Worm (Caenorhabditis elegans) whole organism, L4 larva: ENCODE results near the gene amt-3.

ENCODE experiments used
- T20F7.1 ChIP-seq: fragments of 200-800 bp; sonication (Bioruptor generic); optimal IDR thresholded peaks from 2 replicates; lab custom pipeline; 2018; ENCODE audit warnings: mild to moderate bottlenecking, missing genetic modification characterization, missing compliant biosample characterization
- Y105C5A.15 ChIP-seq: fragments of 200-800 bp; sonication (Bioruptor generic); IDR thresholded peaks from 2 replicates; pipeline ENCODE4 v1.3.6; 2022; ENCODE audit warnings: missing genetic modification characterization, missing compliant biosample characterization
- Y48G9A.11 ChIP-seq: fragments of 200-800 bp; sonication (Bioruptor generic); IDR thresholded peaks from 2 replicates; pipeline ENCODE4 v1.3.6; 2022; ENCODE audit warnings: missing genetic modification reagents, missing genetic modification characterization, missing compliant biosample characterization
- ceh-20 ChIP-seq: fragments of 200-800 bp; sonication (Bioruptor generic); IDR thresholded peaks from 2 replicates; pipeline ENCODE4 v1.3.6; 2022; ENCODE audit warnings: missing genetic modification reagents, missing genetic modification characterization, missing compliant biosample characterization
- ceh-44 ChIP-seq: fragments of 200-800 bp; sonication (Bioruptor generic); IDR thresholded peaks from 2 replicates; pipeline ENCODE4 v1.3.6; 2022; ENCODE audit warnings: missing genetic modification reagents, missing genetic modification characterization, missing compliant biosample characterization
- daf-16 ChIP-seq, 3 experiments: sonication (generic microtip); optimal IDR thresholded peaks; 2 replicates each; lab custom pipeline; 2016 to 2017; ENCODE audit warnings: missing genetic modification characterization in 3 of 3, missing genetic modification reagents in 3 of 3, mild to moderate bottlenecking in 2 of 3, missing compliant biosample characterization in 2 of 3, missing biosample characterization in 1 of 3, moderate library complexity in 1 of 3
- daf-8 ChIP-seq: fragments of 200-800 bp; sonication (Bioruptor generic); IDR thresholded peaks from 2 replicates; pipeline ENCODE4 v1.3.6; 2022; ENCODE audit warnings: missing genetic modification characterization, missing compliant biosample characterization
- dmd-6 ChIP-seq: fragments of 200-800 bp; sonication (Bioruptor generic); IDR thresholded peaks from 2 replicates; pipeline ENCODE4 v1.3.6; 2022; ENCODE audit warnings: missing genetic modification reagents, missing genetic modification characterization, missing compliant biosample characterization
- dmd-8 ChIP-seq: fragments of 200-800 bp; sonication (Bioruptor generic); IDR thresholded peaks from 2 replicates; pipeline ENCODE4 v1.3.6; 2022; ENCODE audit warnings: missing genetic modification characterization, missing compliant biosample characterization
- dve-1 ChIP-seq: sonication (generic microtip); optimal IDR thresholded peaks from 2 replicates; lab custom pipeline; 2017; ENCODE audit warnings: antibody characterized with exemption, mild to moderate bottlenecking, missing genetic modification characterization, missing compliant biosample characterization; ENCODE audit not compliant: insufficient read depth
- egl-27 ChIP-seq: sonication (generic microtip); optimal IDR thresholded peaks from 3 replicates; lab custom pipeline; 2017; ENCODE audit warnings: missing biosample characterization, missing genetic modification reagents, missing genetic modification characterization
- hif-1 ChIP-seq, 2 experiments: sonication (generic microtip); optimal IDR thresholded peaks; 2 replicates each; lab custom pipeline; 2016 to 2017; ENCODE audit warnings: missing compliant biosample characterization in 2 of 2, missing genetic modification characterization in 2 of 2, missing genetic modification reagents in 2 of 2, missing genotype in 2 of 2, mild to moderate bottlenecking in 1 of 2
- hlh-11 ChIP-seq: fragments of 200-800 bp; sonication (Bioruptor generic); optimal IDR thresholded peaks from 2 replicates; lab custom pipeline; 2018; ENCODE audit warnings: mild to moderate bottlenecking, missing genetic modification characterization, missing compliant biosample characterization
- hlh-30 ChIP-seq: sonication (generic microtip); optimal IDR thresholded peaks from 2 replicates; lab custom pipeline; 2017; ENCODE audit warnings: antibody characterized with exemption, mild to moderate bottlenecking, missing genetic modification characterization, missing compliant biosample characterization; ENCODE audit not compliant: insufficient read depth
- hmg-1.1 ChIP-seq: fragments of 200-800 bp; sonication (Bioruptor generic); IDR thresholded peaks from 2 replicates; pipeline ENCODE4 v1.3.6; 2022; ENCODE audit warnings: missing genetic modification reagents, missing genetic modification characterization, missing compliant biosample characterization
- lim-7 ChIP-seq: fragments of 200-800 bp; sonication (Bioruptor generic); IDR thresholded peaks from 2 replicates; pipeline ENCODE4 v1.3.6; 2022; ENCODE audit warnings: missing genetic modification characterization, missing compliant biosample characterization
- lin-13 ChIP-seq: fragments of 150-350 bp; optimal IDR thresholded peaks from 2 replicates; lab custom pipeline; 2014; ENCODE audit warnings: missing biosample characterization, missing genetic modification reagents, missing genetic modification characterization
- lin-15B ChIP-seq: fragments of 150-350 bp; sonication (generic microtip); optimal IDR thresholded peaks from 3 replicates; lab custom pipeline; 2014; ENCODE audit warnings: missing biosample characterization, missing genetic modification characterization
- lin-29 ChIP-seq: fragments of 200-800 bp; sonication (Bioruptor generic); IDR thresholded peaks from 2 replicates; pipeline ENCODE4 v1.3.6; 2022; ENCODE audit warnings: missing genetic modification reagents, missing genetic modification characterization, missing compliant biosample characterization
- lsy-2 ChIP-seq, 2 experiments: fragments of 150-350 bp in 1 of 2; sonication (generic microtip) in 1 of 2; optimal IDR thresholded peaks; 2 replicates each; lab custom pipeline; 2014 to 2017; ENCODE audit warnings: missing biosample characterization in 2 of 2, missing genetic modification characterization in 2 of 2
- mdl-1 ChIP-seq, 2 experiments: fragments of 150-350 bp in 1 of 2; sonication (generic microtip) in 1 of 2; optimal IDR thresholded peaks; 2 replicates each; lab custom pipeline; 2014 to 2017; ENCODE audit warnings: missing biosample characterization in 2 of 2, missing genetic modification characterization in 2 of 2
- mdt-29 ChIP-seq: fragments of 200-800 bp; sonication (Bioruptor generic); IDR thresholded peaks from 2 replicates; pipeline ENCODE4 v1.3.6; 2022; ENCODE audit warnings: missing genetic modification reagents, missing genetic modification characterization, missing compliant biosample characterization
- mxl-2 ChIP-seq: fragments of 200-800 bp; sonication (Bioruptor generic); conservative IDR thresholded peaks from 2 replicates; pipeline ENCODE4 v1.3.6; 2022; ENCODE audit warnings: missing genetic modification reagents, missing genetic modification characterization, missing compliant biosample characterization
- mxl-3 ChIP-seq: fragments of 200-800 bp; sonication (Bioruptor generic); optimal IDR thresholded peaks from 2 replicates; lab custom pipeline; 2018; ENCODE audit warnings: mild to moderate bottlenecking, missing genetic modification characterization, missing compliant biosample characterization
- nhr-10 ChIP-seq: fragments of 150-350 bp; optimal IDR thresholded peaks from 2 replicates; lab custom pipeline; 2014; ENCODE audit warnings: missing biosample characterization, missing genetic modification characterization
- nhr-102 ChIP-seq: sonication (generic microtip); optimal IDR thresholded peaks from 2 replicates; lab custom pipeline; 2016; ENCODE audit warnings: mild to moderate bottlenecking, missing genetic modification characterization, moderate library complexity, missing compliant biosample characterization
- nhr-11 ChIP-seq: fragments of 150-350 bp; optimal IDR thresholded peaks from 2 replicates; lab custom pipeline; 2014; ENCODE audit warnings: missing biosample characterization, missing genetic modification characterization
- nhr-28 ChIP-seq: fragments of 150-350 bp; optimal IDR thresholded peaks from 2 replicates; lab custom pipeline; 2014; ENCODE audit warnings: missing biosample characterization, missing genetic modification characterization
- nhr-41 ChIP-seq: fragments of 200-800 bp; sonication (Bioruptor generic); IDR thresholded peaks from 2 replicates; pipeline ENCODE4 v1.3.6; 2022; ENCODE audit warnings: missing genetic modification reagents, missing genetic modification characterization, missing compliant biosample characterization
- nhr-42 ChIP-seq: fragments of 200-800 bp; sonication (Bioruptor generic); IDR thresholded peaks from 2 replicates; pipeline ENCODE4 v1.3.6; 2022; ENCODE audit warnings: missing genetic modification characterization, missing compliant biosample characterization
- nhr-48 ChIP-seq: sonication (generic microtip); optimal IDR thresholded peaks from 2 replicates; lab custom pipeline; 2016; ENCODE audit warnings: mild to moderate bottlenecking, missing genetic modification characterization, missing compliant biosample characterization
- php-3 ChIP-seq: fragments of 200-800 bp; sonication (Bioruptor generic); IDR thresholded peaks from 2 replicates; pipeline ENCODE4 v1.3.6; 2022; ENCODE audit warnings: missing genetic modification reagents, missing genetic modification characterization, missing compliant biosample characterization
- pqm-1 ChIP-seq: sonication (generic microtip); optimal IDR thresholded peaks from 2 replicates; lab custom pipeline; 2017; ENCODE audit warnings: missing biosample characterization, missing genetic modification characterization
- rbr-2 ChIP-seq: sonication (generic microtip); optimal IDR thresholded peaks from 2 replicates; lab custom pipeline; 2016; ENCODE audit warnings: missing genotype, missing genetic modification characterization, missing compliant biosample characterization
- saeg-2 ChIP-seq: fragments of 200-800 bp; sonication (Bioruptor generic); IDR thresholded peaks from 2 replicates; pipeline ENCODE4 v1.3.6; 2022; ENCODE audit warnings: missing genetic modification reagents, missing genetic modification characterization, missing compliant biosample characterization
- set-16 ChIP-seq: fragments of 200-800 bp; sonication (Bioruptor generic); IDR thresholded peaks from 2 replicates; pipeline ENCODE4 v1.3.6; 2022; ENCODE audit warnings: missing genetic modification reagents, missing genetic modification characterization, missing compliant biosample characterization
- snpc-1.2 ChIP-seq: fragments of 200-800 bp; sonication (Bioruptor generic); IDR thresholded peaks from 2 replicates; pipeline ENCODE4 v1.3.6; 2022; ENCODE audit warnings: missing genetic modification reagents, missing genetic modification characterization, missing compliant biosample characterization
- snpc-4 ChIP-seq: fragments of 150-350 bp; optimal IDR thresholded peaks from 2 replicates; lab custom pipeline; 2014; ENCODE audit warnings: missing biosample characterization, missing genetic modification characterization
- tag-97 ChIP-seq: fragments of 200-800 bp; sonication (Bioruptor generic); IDR thresholded peaks from 2 replicates; pipeline ENCODE4 v1.3.6; 2022; ENCODE audit warnings: missing genetic modification characterization, missing compliant biosample characterization
- tra-1 ChIP-seq: fragments of 200-800 bp; sonication (Bioruptor generic); IDR thresholded peaks from 2 replicates; pipeline ENCODE4 v1.3.6; 2022; ENCODE audit warnings: missing genetic modification reagents, missing genetic modification characterization, missing compliant biosample characterization
- unc-130 ChIP-seq: sonication (generic microtip); optimal IDR thresholded peaks from 2 replicates; lab custom pipeline; 2016; ENCODE audit warnings: missing genetic modification reagents, missing genetic modification characterization, missing compliant biosample characterization
- unc-62 ChIP-seq, 3 experiments: fragments of 150-350 bp in 1 of 3; sonication (generic microtip); optimal IDR thresholded peaks in 2 of 3; peaks in 1 of 3; 1 replicate in 1 of 3; 2 replicates in 2 of 3; lab custom pipeline; 2014 to 2017; ENCODE audit warnings: missing biosample characterization in 3 of 3, missing genetic modification characterization in 3 of 3, missing genetic modification reagents in 3 of 3, missing genotype in 1 of 3
- vab-7 ChIP-seq: fragments of 200-800 bp; sonication (Bioruptor generic); IDR thresholded peaks from 2 replicates; pipeline ENCODE4 v1.3.6; 2022; ENCODE audit warnings: missing genetic modification reagents, missing genetic modification characterization, missing compliant biosample characterization
- zag-1 ChIP-seq: fragments of 150-350 bp; optimal IDR thresholded peaks from 2 replicates; lab custom pipeline; 2014; ENCODE audit warnings: missing biosample characterization, missing genetic modification characterization
- zfp-2 ChIP-seq: sonication (generic microtip); optimal IDR thresholded peaks from 2 replicates; lab custom pipeline; 2016; ENCODE audit warnings: mild to moderate bottlenecking, missing genetic modification characterization, missing compliant biosample characterization
- zip-2 ChIP-seq: fragments of 150-350 bp; optimal IDR thresholded peaks from 2 replicates; lab custom pipeline; 2014; ENCODE audit warnings: missing biosample characterization, missing genetic modification characterization
- ztf-11 ChIP-seq: fragments of 150-350 bp; optimal IDR thresholded peaks from 2 replicates; lab custom pipeline; 2014; ENCODE audit warnings: missing biosample characterization, missing genetic modification characterization

Gene amt-3

ce11 chrII:8386897-8387296, 17.9 kb upstream of the amt-3 start:
- no peak for TF ChIP-seq zip-2 (tag; lab: Kevin White, UChicago)
- TF ChIP-seq daf-8 (GFP tag; lab: Robert Waterston, UW): no peak
- no peak for TF ChIP-seq snpc-4
- peak in 1 of 2 experiments; percentile 6 for TF ChIP-seq daf-16 (GFP tag; optimal IDR thresholded peaks at IDR 0.05; lab: Kevin White, UChicago)
- TF ChIP-seq daf-16 (tag; optimal IDR thresholded peaks at IDR 0.05; lab: Kevin White, UChicago): peak; percentile 40
- no peak for TF ChIP-seq nhr-42 (GFP tag; lab: Robert Waterston, UW)
- no peak for TF ChIP-seq nhr-41
- TF ChIP-seq vab-7 (GFP tag; lab: Robert Waterston, UW): no peak
- TF ChIP-seq dmd-6 (GFP tag; lab: Robert Waterston, UW): peak; percentile 92
- TF ChIP-seq hlh-11: peak; percentile 76
- peak; percentile 57; the same call in 1 of the 2 replicates for TF ChIP-seq saeg-2 (GFP tag; lab: Robert Waterston, UW)
- no peak for TF ChIP-seq tag-97 (GFP tag; lab: Robert Waterston, UW)
- TF ChIP-seq hmg-1.1 (GFP tag; lab: Robert Waterston, UW): no peak
- TF ChIP-seq dve-1 (tag; lab: Kevin White, UChicago): peak; percentile 32
- TF ChIP-seq zfp-2: no peak
- no peak for TF ChIP-seq dmd-8 (GFP tag; lab: Robert Waterston, UW)
- peak; percentile 59 for TF ChIP-seq nhr-102 (tag; lab: Kevin White, UChicago)
- TF ChIP-seq pqm-1: peak; percentile 80
- TF ChIP-seq php-3 (GFP tag; lab: Robert Waterston, UW): peak; percentile 84
- TF ChIP-seq nhr-48 (tag; lab: Kevin White, UChicago): peak; percentile 25
- no peak for TF ChIP-seq ztf-11 (tag; lab: Kevin White, UChicago)
- TF ChIP-seq mdt-29 (GFP tag; lab: Robert Waterston, UW): no peak
- peak; percentile 1 for TF ChIP-seq nhr-10 (tag; lab: Kevin White, UChicago)
- TF ChIP-seq nhr-28: peak; percentile 74
- TF ChIP-seq zag-1 (tag; lab: Kevin White, UChicago): no peak
- TF ChIP-seq unc-62 (GFP tag; optimal IDR thresholded peaks at IDR 0.05 in 1 of 2; lab: Kevin White, UChicago): peak in 1 of 2 experiments; percentile 13
- TF ChIP-seq unc-62 (tag; optimal IDR thresholded peaks at IDR 0.05; lab: Kevin White, UChicago): no peak

- peak; percentile 29 for TF ChIP-seq nhr-28
- peak; percentile 18 for TF ChIP-seq pqm-1
- TF ChIP-seq lsy-2 (tag; optimal IDR thresholded peaks at IDR 0.05; lab: Kevin White, UChicago): peak in 1 of 2 experiments; percentile 56
- TF ChIP-seq rbr-2 (tag; lab: Kevin White, UChicago): no peak
Measured at ce11 chrII:8385561-8385960, 16.6 kb upstream of the amt-3 start.

ce11 chrII:8384344-8384743, 15.4 kb upstream of the amt-3 start:
- TF ChIP-seq snpc-1.2 (GFP tag; lab: Robert Waterston, UW) (no peak), nhr-102 (tag; lab: Kevin White, UChicago) (peak; percentile 43), lin-15B (no peak), mdt-29 (GFP tag; lab: Robert Waterston, UW) (no peak), unc-130 (GFP tag; lab: Kevin White, UChicago) (no peak), lin-29 (no peak), saeg-2 (GFP tag; lab: Robert Waterston, UW) (no peak), Y48G9A.11 (GFP tag; lab: Robert Waterston, UW) (no peak), pqm-1 (peak; percentile 81), ceh-44 (no peak), set-16 (GFP tag; lab: Robert Waterston, UW) (no peak), Y105C5A.15 (no peak), hif-1 (tag; optimal IDR thresholded peaks at IDR 0.05; lab: Kevin White, UChicago) (no peak), ceh-20 (no peak), mxl-2 (GFP tag; lab: Robert Waterston, UW) (no peak), hlh-30 (tag; lab: Kevin White, UChicago) (peak; percentile 34), tra-1 (GFP tag; lab: Robert Waterston, UW) (peak; percentile 25; the same call in 1 of the 2 replicates), mdl-1 (tag; optimal IDR thresholded peaks at IDR 0.05; lab: Kevin White, UChicago) (peak in 1 of 2 experiments; percentile 19), nhr-42 (GFP tag; lab: Robert Waterston, UW) (no peak), T20F7.1 (GFP tag; lab: Kevin White, UChicago) (no peak), lin-13 (GFP tag; lab: Kevin White, UChicago) (no peak), lim-7 (GFP tag; lab: Robert Waterston, UW) (no peak), egl-27 (no peak), mxl-3 (peak; percentile 2), nhr-11 (no peak), dmd-6 (GFP tag; lab: Robert Waterston, UW) (peak; percentile 88)
